Fruit fly (Drosophila melanogaster): ENCODE results near the gene CG34163.
A peak's percentile ranks its signal among the peaks of the same experiment; 100 is the strongest.

The CG34163 gene

DNA sequence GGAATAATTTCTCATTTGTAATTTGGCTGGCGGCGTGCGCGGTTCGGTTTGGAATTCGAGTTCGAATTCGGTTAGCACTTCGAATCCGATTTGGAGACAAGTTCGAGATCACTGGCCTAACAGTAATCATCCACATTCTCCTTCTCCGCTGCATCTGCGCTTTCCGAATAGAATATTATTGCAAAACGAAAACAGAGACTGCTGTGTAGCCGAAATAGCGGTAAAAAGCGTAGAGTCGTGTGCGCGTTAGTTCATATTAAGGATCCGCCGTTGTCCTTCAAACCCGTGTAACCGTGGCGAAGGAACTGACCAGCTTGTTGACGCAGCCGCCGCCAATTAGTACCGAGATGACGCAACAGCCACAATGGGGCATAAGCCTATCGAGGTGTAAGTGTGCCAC lies 39.4 kb downstream of the CG34163 start, which contains the start of gene dmGlut:
TSS of gene dmGlut (plus strand) at position 4 of the 400 bp plus-strand sequence.
- TF ChIP-seq rgr (GFP tag; optimal IDR thresholded peaks at IDR 0.05) (no peak), sv (GFP tag; optimal IDR thresholded peaks at IDR 0.05) (no peak), psq (GFP tag; optimal IDR thresholded peaks at IDR 0.05) (no peak), dsf (GFP tag; optimal IDR thresholded peaks at IDR 0.05; ENCODE audit: borderline replicate concordance) (no peak), Dfd (GFP tag; optimal IDR thresholded peaks at IDR 0.05) (no peak), Hr83 (GFP tag; optimal IDR thresholded peaks at IDR 0.05; ENCODE audit: poor library complexity, severe bottlenecking) (no peak), CG9705 (GFP tag; optimal IDR thresholded peaks at IDR 0.05) (no peak), OdsH (GFP tag; optimal IDR thresholded peaks at IDR 0.05) (no peak), N (GFP tag; optimal IDR thresholded peaks at IDR 0.05) (no peak), pan (optimal IDR thresholded peaks at IDR 0.05) (no peak), tai (GFP tag; optimal IDR thresholded peaks at IDR 0.05) (no peak), h (GFP tag; optimal IDR thresholded peaks at IDR 0.05) (no peak), dl (GFP tag; optimal IDR thresholded peaks at IDR 0.05; ENCODE audit: insufficient read depth in 1 of 2, partially characterized antibody in 2 of 2) (no peak), Abd-B (GFP tag; optimal IDR thresholded peaks at IDR 0.05) (no peak), HLH106 (tag; optimal IDR thresholded peaks at IDR 0.05) (no peak), fru (GFP tag; optimal IDR thresholded peaks at IDR 0.05) (no peak), usp (GFP tag; optimal IDR thresholded peaks at IDR 0.05) (no peak)

DNA sequence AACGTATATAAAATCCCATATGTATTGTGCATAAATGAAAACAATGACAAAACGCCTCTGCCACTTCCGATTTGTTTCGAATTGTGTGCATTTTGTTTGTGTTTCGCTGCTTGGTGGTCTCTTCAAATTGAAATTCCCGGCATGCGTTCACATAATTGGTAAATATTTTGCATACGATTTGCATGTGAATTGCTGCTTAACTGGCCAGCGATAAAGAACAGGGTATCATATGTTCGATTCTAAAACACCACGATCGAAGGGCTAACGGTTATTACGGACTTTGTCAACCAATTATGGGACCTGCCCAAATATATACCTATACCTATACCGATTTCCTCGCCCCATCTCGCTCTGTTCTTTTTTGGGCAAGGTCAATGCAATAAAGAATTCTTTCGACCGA lies 40.0 kb downstream of the CG34163 start:
- no peak for TF ChIP-seq Abd-B (GFP tag; optimal IDR thresholded peaks at IDR 0.05)
- TF ChIP-seq Hr83 (GFP tag; optimal IDR thresholded peaks at IDR 0.05; ENCODE audit: poor library complexity, severe bottlenecking): no peak
- TF ChIP-seq CG9705 (GFP tag; optimal IDR thresholded peaks at IDR 0.05): no peak
- no peak for TF ChIP-seq CrebA (GFP tag; optimal IDR thresholded peaks at IDR 0.05; ENCODE audit: borderline replicate concordance)
- no peak for TF ChIP-seq Mio (GFP tag; optimal IDR thresholded peaks at IDR 0.05)
- no peak for TF ChIP-seq foxo (GFP tag; optimal IDR thresholded peaks at IDR 0.05)
- TF ChIP-seq CG32264 (GFP tag; optimal IDR thresholded peaks at IDR 0.05): no peak
- no peak for TF ChIP-seq Myc (optimal IDR thresholded peaks at IDR 0.05)

DNA sequence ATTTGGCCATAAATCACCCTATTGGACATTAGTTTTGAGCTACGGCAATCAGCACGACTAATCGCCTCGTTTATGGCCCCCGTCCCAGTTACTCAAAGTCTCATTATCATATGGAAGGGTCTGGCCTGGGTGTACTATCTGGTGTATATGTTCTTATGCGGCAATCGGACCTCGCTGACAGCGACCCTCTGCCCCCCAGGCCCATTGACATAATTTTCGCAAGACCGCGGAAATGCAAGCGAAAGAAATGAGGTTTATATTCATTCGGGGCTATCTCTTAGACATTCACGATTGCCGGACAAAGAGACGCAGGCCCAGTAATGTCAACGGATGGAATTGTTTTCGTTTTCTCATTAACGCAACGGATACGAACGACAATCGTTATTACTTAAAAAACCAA lies 40.7 kb downstream of the CG34163 start:
- TF ChIP-seq foxo (GFP tag; optimal IDR thresholded peaks at IDR 0.05) (no peak), lola (GFP tag; optimal IDR thresholded peaks at IDR 0.05) (no peak), pan (optimal IDR thresholded peaks at IDR 0.05) (no peak), psq (GFP tag; optimal IDR thresholded peaks at IDR 0.05) (no peak), Jra (GFP tag; optimal IDR thresholded peaks at IDR 0.05) (no peak), rgr (GFP tag; optimal IDR thresholded peaks at IDR 0.05) (no peak), tai (GFP tag; optimal IDR thresholded peaks at IDR 0.05) (no peak), Hnf4 (GFP tag; optimal IDR thresholded peaks at IDR 0.05) (no peak), dsf (GFP tag; optimal IDR thresholded peaks at IDR 0.05; ENCODE audit: borderline replicate concordance) (no peak), jim (GFP tag; optimal IDR thresholded peaks at IDR 0.05) (no peak), dl (GFP tag; optimal IDR thresholded peaks at IDR 0.05; ENCODE audit: insufficient read depth in 1 of 2, partially characterized antibody in 2 of 2) (no peak), sv (GFP tag; optimal IDR thresholded peaks at IDR 0.05) (no peak), CG32264 (GFP tag; optimal IDR thresholded peaks at IDR 0.05) (no peak), brk (GFP tag; optimal IDR thresholded peaks at IDR 0.05) (no peak), GATAd (GFP tag; optimal IDR thresholded peaks at IDR 0.05) (no peak), Hr78 (GFP tag; optimal IDR thresholded peaks at IDR 0.05) (no peak), HLH106 (tag; optimal IDR thresholded peaks at IDR 0.05) (no peak), fru (GFP tag; optimal IDR thresholded peaks at IDR 0.05) (no peak)

DNA sequence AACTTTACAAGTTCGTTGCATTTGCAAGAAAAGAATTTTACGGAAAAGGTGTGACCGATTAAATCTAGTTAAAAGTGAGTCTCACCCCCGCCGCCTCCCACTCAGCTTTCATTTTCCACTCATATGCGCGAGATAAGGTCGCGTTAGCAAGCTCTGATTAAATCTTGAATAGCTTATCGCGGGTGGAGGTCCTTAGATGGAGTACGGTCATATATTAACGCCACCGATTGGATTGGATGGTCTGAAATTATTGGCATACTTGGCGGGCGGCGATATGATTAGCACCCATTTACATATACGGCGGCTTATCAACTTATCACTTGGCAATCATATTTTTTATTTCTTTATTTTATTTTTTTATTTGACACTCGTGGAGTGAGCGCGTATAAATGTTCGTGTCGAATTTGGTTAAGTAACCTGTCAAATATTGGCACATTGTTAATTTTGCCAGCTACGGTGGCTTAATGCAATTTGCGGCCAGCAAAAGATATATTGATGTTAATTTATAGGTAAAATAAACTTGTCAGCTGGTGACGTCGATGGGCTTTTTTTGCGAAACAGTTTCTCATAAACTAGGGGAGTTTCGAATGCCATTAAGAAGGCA lies 41.6 kb downstream of the CG34163 start:
- TF ChIP-seq lola (GFP tag; optimal IDR thresholded peaks at IDR 0.05) (no peak), Dif (GFP tag; optimal IDR thresholded peaks at IDR 0.05; ENCODE audit: partially characterized antibody) (peak; percentile 2), h (GFP tag; optimal IDR thresholded peaks at IDR 0.05) (peak; percentile 67), Sp1 (GFP tag; optimal IDR thresholded peaks at IDR 0.05) (peak; percentile 48), br (GFP tag; optimal IDR thresholded peaks at IDR 0.05) (peak; percentile 51), Hr83 (GFP tag; optimal IDR thresholded peaks at IDR 0.05; ENCODE audit: poor library complexity, severe bottlenecking) (no peak), pan (optimal IDR thresholded peaks at IDR 0.05) (no peak), Rel (GFP tag; optimal IDR thresholded peaks at IDR 0.05) (no peak), Rel (tag; optimal IDR thresholded peaks at IDR 0.05) (peak; percentile 15)
